Fruit fly (Drosophila melanogaster) whole organism, pupa: Measurements from ENCODE around the gene Sxl.

Source experiments
- CG4496 ChIP-seq: fragments of 200-800 bp; sonication (Bioruptor generic); IDR thresholded peaks from 3 replicates; pipeline ENCODE4 v1.3.6; 2022; ENCODE audit warnings: missing biosample characterization, missing genetic modification characterization
- Pif1B ChIP-seq: fragments of 200-800 bp; sonication (Bioruptor generic); optimal IDR thresholded peaks from 3 replicates; lab custom pipeline; 2016; ENCODE audit warnings: missing biosample characterization, missing genetic modification characterization

DNA sequence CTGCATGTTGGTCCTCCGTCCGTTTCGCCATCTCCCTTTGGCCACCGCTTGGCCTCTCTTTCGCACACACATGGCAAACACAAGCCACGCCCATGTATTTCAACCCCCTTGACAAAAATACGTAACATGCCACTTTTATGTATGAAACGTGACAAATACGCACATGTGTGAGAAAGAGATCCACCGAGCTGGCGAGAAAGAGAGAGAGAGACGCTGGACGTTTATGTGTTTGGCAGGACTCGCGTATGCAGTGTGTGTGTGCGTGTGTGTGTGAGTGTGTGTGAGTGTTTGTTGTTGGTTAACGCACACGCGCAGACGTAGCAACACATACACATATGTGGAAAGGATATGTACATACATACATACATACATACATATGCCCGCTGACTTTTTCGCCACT, 13.0 kb upstream of the Sxl start:
- TF ChIP-seq Pif1B (GFP tag; lab: Kevin White, UChicago) (no peak), CG4496 (no peak)
